Fruit fly (Drosophila melanogaster): ENCODE data around the gene Sas-4.

Gene Sas-4

dm6 chr3R:7154586-7155357, 3.6 kb downstream of the Sas-4 start, which contains the start of gene MAGE:
Gene MAGE (minus strand): TSS chr3R:7155180.
- no peak for TF ChIP-seq CG17801 (GFP tag; optimal IDR thresholded peaks at IDR 0.05; ENCODE audit: partially characterized antibody)

dm6 chr3R:7157102-7157501, 5.9 kb downstream of the Sas-4 start:
- TF ChIP-seq CG17801 (GFP tag; optimal IDR thresholded peaks at IDR 0.05; ENCODE audit: partially characterized antibody), result no peak

- no peak for TF ChIP-seq CG17801 (GFP tag; optimal IDR thresholded peaks at IDR 0.05; ENCODE audit: partially characterized antibody)
Observed at dm6 chr3R:7159615-7160014, 8.4 kb downstream of the Sas-4 start.

dm6 chr3R:7162356-7163289, 11.5 kb downstream of the Sas-4 start, which contains the start of gene sas:
Gene sas (plus strand): TSS chr3R:7162808.
- no peak for TF ChIP-seq CG17801 (GFP tag; optimal IDR thresholded peaks at IDR 0.05; ENCODE audit: partially characterized antibody)

dm6 chr3R:7169927-7170326, 18.8 kb downstream of the Sas-4 start:
- no peak for TF ChIP-seq CG17801 (GFP tag; optimal IDR thresholded peaks at IDR 0.05; ENCODE audit: partially characterized antibody)

dm6 chr3R:7171384-7172099, 20.4 kb downstream of the Sas-4 start:
- no peak for TF ChIP-seq CG17801 (GFP tag; optimal IDR thresholded peaks at IDR 0.05; ENCODE audit: partially characterized antibody)

dm6 chr3R:7172978-7173377, 21.8 kb downstream of the Sas-4 start:
- no peak for TF ChIP-seq CG17801 (GFP tag; optimal IDR thresholded peaks at IDR 0.05; ENCODE audit: partially characterized antibody)

- no peak for TF ChIP-seq CG17801 (GFP tag; optimal IDR thresholded peaks at IDR 0.05; ENCODE audit: partially characterized antibody)
Observed at dm6 chr3R:7174755-7175154, 23.6 kb downstream of the Sas-4 start.

- TF ChIP-seq CG17801 (GFP tag; optimal IDR thresholded peaks at IDR 0.05; ENCODE audit: partially characterized antibody), result no peak
Observed at dm6 chr3R:7186242-7187092, 35.3 kb downstream of the Sas-4 start, which contains the start of the genes CG10055 and lap. Gene CG10055 (minus strand): TSS chr3R:7186673. Gene lap (plus strand): TSS chr3R:7186994.

- TF ChIP-seq CG17801 (GFP tag; optimal IDR thresholded peaks at IDR 0.05; ENCODE audit: partially characterized antibody), result no peak
Observed at dm6 chr3R:7187093-7187912, 36.1 kb downstream of the Sas-4 start.

- no peak for TF ChIP-seq CG17801 (GFP tag; optimal IDR thresholded peaks at IDR 0.05; ENCODE audit: partially characterized antibody)
Observed at dm6 chr3R:7187989-7188388, 36.8 kb downstream of the Sas-4 start.

- no peak for TF ChIP-seq CG17801 (GFP tag; optimal IDR thresholded peaks at IDR 0.05; ENCODE audit: partially characterized antibody)
Observed at dm6 chr3R:7188697-7189096, 37.5 kb downstream of the Sas-4 start.

dm6 chr3R:7199849-7200248, 48.7 kb downstream of the Sas-4 start:
- no peak for TF ChIP-seq CG17801 (GFP tag; optimal IDR thresholded peaks at IDR 0.05; ENCODE audit: partially characterized antibody)
